Worm (Caenorhabditis elegans) whole organism, L4 larva: ENCODE data around the gene srz-6.

Source experiments
- lim-7 ChIP-seq: fragments of 200-800 bp; sonication (Bioruptor generic); IDR thresholded peaks from 2 replicates; pipeline ENCODE4 v1.3.6; 2022; ENCODE audit warnings: missing genetic modification characterization, missing compliant biosample characterization
- unc-62 ChIP-seq, 3 experiments: fragments of 150-350 bp in 1 of 3; sonication (generic microtip); optimal IDR thresholded peaks in 2 of 3; peaks in 1 of 3; 1 replicate in 1 of 3; 2 replicates in 2 of 3; lab custom pipeline; 2014 to 2017; ENCODE audit warnings: missing biosample characterization in 3 of 3, missing genetic modification characterization in 3 of 3, missing genetic modification reagents in 3 of 3, missing genotype in 1 of 3

ce11 chrII:12480811-12481210 is 11.2 kb upstream of the srz-6 start, which contains the start of gene arrd-9:
- TF ChIP-seq unc-62 (GFP tag; optimal IDR thresholded peaks at IDR 0.05 in 1 of 2; lab: Kevin White, UChicago) (no peak), unc-62 (tag; optimal IDR thresholded peaks at IDR 0.05; lab: Kevin White, UChicago) (no peak), lim-7 (GFP tag; lab: Robert Waterston, UW) (no peak)
